Worm (Caenorhabditis elegans) whole organism, L3 larva: ENCODE data around the gene msp-77.

ENCODE experiments used
- R02D3.7 ChIP-seq: fragments of 150-350 bp; optimal IDR thresholded peaks from 2 replicates; lab custom pipeline; 2014; ENCODE audit warnings: missing biosample characterization, missing genetic modification characterization
- aly-2 ChIP-seq: fragments of 150-350 bp; optimal IDR thresholded peaks from 2 replicates; lab custom pipeline; 2014; ENCODE audit warnings: missing biosample characterization, missing genetic modification characterization
- ceh-16 ChIP-seq: sonication (generic microtip); optimal IDR thresholded peaks from 2 replicates; lab custom pipeline; 2017; ENCODE audit warnings: missing biosample characterization, missing genetic modification characterization
- ceh-28 ChIP-seq: fragments of 150-350 bp; optimal IDR thresholded peaks from 2 replicates; lab custom pipeline; 2014; ENCODE audit warnings: missing biosample characterization, missing genetic modification reagents, missing genetic modification characterization
- egl-27 ChIP-seq: sonication (generic microtip); optimal IDR thresholded peaks from 4 replicates; lab custom pipeline; 2017; ENCODE audit warnings: missing biosample characterization, missing genetic modification reagents, missing genetic modification characterization
- elt-1 ChIP-seq: fragments of 150-350 bp; optimal IDR thresholded peaks from 2 replicates; lab custom pipeline; 2014; ENCODE audit warnings: missing biosample characterization, missing genetic modification characterization
- elt-3 ChIP-seq, 3 experiments: fragments of 150-350 bp in 1 of 3; sonication (generic microtip) in 2 of 3; optimal IDR thresholded peaks; 2 replicates in 2 of 3; 4 replicates in 1 of 3; lab custom pipeline; 2014 to 2017; ENCODE audit warnings: missing biosample characterization in 3 of 3, missing genetic modification characterization in 3 of 3
- fkh-10 ChIP-seq: sonication (generic microtip); optimal IDR thresholded peaks from 2 replicates; lab custom pipeline; 2017; ENCODE audit warnings: missing biosample characterization, missing genetic modification reagents, missing genetic modification characterization
- fos-1 ChIP-seq: fragments of 150-350 bp; optimal IDR thresholded peaks from 2 replicates; lab custom pipeline; 2014; ENCODE audit warnings: missing biosample characterization, missing genetic modification characterization
- lin-39 ChIP-seq: fragments of 150-350 bp; optimal IDR thresholded peaks from 2 replicates; lab custom pipeline; 2018; ENCODE audit warnings: missing biosample characterization, missing genetic modification reagents, missing genetic modification characterization
- nhr-67 ChIP-seq: fragments of 150-350 bp; optimal IDR thresholded peaks from 2 replicates; lab custom pipeline; 2014; ENCODE audit warnings: missing biosample characterization, missing genetic modification characterization
- pha-4 ChIP-seq: fragments of 150-350 bp; optimal IDR thresholded peaks from 2 replicates; lab custom pipeline; 2014; ENCODE audit warnings: missing biosample characterization, missing genetic modification reagents, missing genetic modification characterization
- skn-1 ChIP-seq: fragments of 150-350 bp; optimal IDR thresholded peaks from 2 replicates; lab custom pipeline; 2014; ENCODE audit warnings: missing biosample characterization, missing genetic modification characterization
- tbx-2 ChIP-seq: sonication (generic microtip); optimal IDR thresholded peaks from 2 replicates; lab custom pipeline; 2016; ENCODE audit warnings: mild to moderate bottlenecking, missing genetic modification characterization, missing compliant biosample characterization

ce11 chrIV:9855712-9856111, 38.7 kb upstream of the msp-77 start, which contains the start of gene K07F5.12:
- TF ChIP-seq nhr-67, result no peak
- no peak for TF ChIP-seq tbx-2 (tag; lab: Kevin White, UChicago)
- TF ChIP-seq fkh-10 (GFP tag; lab: Kevin White, UChicago), result no peak
- TF ChIP-seq fos-1 (tag; lab: Kevin White, UChicago), result no peak
- no peak for TF ChIP-seq skn-1 (tag; lab: Kevin White, UChicago)
- TF ChIP-seq pha-4 (tag; lab: Kevin White, UChicago), result no peak
- TF ChIP-seq elt-3 (tag; optimal IDR thresholded peaks at IDR 0.05; lab: Kevin White, UChicago), result no peak
- no peak for TF ChIP-seq ceh-28 (tag; lab: Kevin White, UChicago)
- TF ChIP-seq elt-1 (tag; lab: Kevin White, UChicago), result no peak
- no peak for TF ChIP-seq egl-27 (tag; lab: Kevin White, UChicago)
- TF ChIP-seq aly-2, result no peak
- TF ChIP-seq lin-39, result no peak
- no peak for TF ChIP-seq R02D3.7 (tag; lab: Kevin White, UChicago)
- no peak for TF ChIP-seq ceh-16 (tag; lab: Kevin White, UChicago)
